Fruit fly (Drosophila melanogaster) whole organism, wandering third instar larva: ENCODE data around the gene Zasp67.

ENCODE experiments used
- Abd-B ChIP-seq: fragments of >200 bp; optimal IDR thresholded peaks from 2 replicates; lab custom pipeline; 2017; ENCODE audit warnings: missing biosample characterization, missing genetic modification characterization
- CG9705 ChIP-seq: fragments of 200-800 bp; sonication (Bioruptor generic); optimal IDR thresholded peaks from 2 replicates; lab custom pipeline; 2018; ENCODE audit warnings: missing biosample characterization, mild to moderate bottlenecking, missing genetic modification characterization
- CrebA ChIP-seq: fragments of 200-800 bp; sonication (Bioruptor generic); optimal IDR thresholded peaks from 2 replicates; lab custom pipeline; 2016; ENCODE audit warnings: missing biosample characterization, mild to moderate bottlenecking, missing genetic modification characterization, borderline replicate concordance
- Dif ChIP-seq: fragments of 200-275, 200-300 bp; sonication (Bioruptor generic); optimal IDR thresholded peaks from 2 replicates; lab custom pipeline; 2018; ENCODE audit warnings: missing biosample characterization, missing genetic modification characterization; ENCODE audit not compliant: partially characterized antibody
- Hr83 ChIP-seq: fragments of 200-300 bp; sonication (Bioruptor generic); optimal IDR thresholded peaks from 2 replicates; lab custom pipeline; 2016; ENCODE audit warnings: missing biosample characterization, mild to moderate bottlenecking, missing genetic modification characterization, moderate library complexity; ENCODE audit not compliant: poor library complexity, severe bottlenecking
- brk ChIP-seq: fragments of 200-800 bp; sonication (Bioruptor generic); optimal IDR thresholded peaks from 2 replicates; lab custom pipeline; 2016; ENCODE audit warnings: missing biosample characterization, mild to moderate bottlenecking, missing genetic modification characterization
- foxo ChIP-seq, 2 experiments: fragments of 200-800 bp; sonication (Bioruptor generic); optimal IDR thresholded peaks; 2 replicates in 1 of 2; 3 replicates in 1 of 2; lab custom pipeline; 2016 to 2017; ENCODE audit warnings: missing biosample characterization in 2 of 2, missing genetic modification characterization in 2 of 2
- fru ChIP-seq: fragments of 200-800 bp; sonication (Bioruptor generic); optimal IDR thresholded peaks from 3 replicates; lab custom pipeline; 2016; ENCODE audit warnings: missing biosample characterization, mild to moderate bottlenecking, missing genetic modification characterization
- h ChIP-seq: fragments of 200-800 bp; sonication (Bioruptor generic); optimal IDR thresholded peaks from 3 replicates; lab custom pipeline; 2016; ENCODE audit warnings: missing biosample characterization, mild to moderate bottlenecking, missing genetic modification characterization
- psq ChIP-seq: fragments of 200-800 bp; sonication (Bioruptor generic); optimal IDR thresholded peaks from 3 replicates; lab custom pipeline; 2017; ENCODE audit warnings: missing biosample characterization, mild to moderate bottlenecking, missing genetic modification characterization, moderate library complexity
- sage ChIP-seq: fragments of 200-800 bp; sonication (Bioruptor generic); optimal IDR thresholded peaks from 2 replicates; lab custom pipeline; 2016; ENCODE audit warnings: missing biosample characterization, mild to moderate bottlenecking, missing genetic modification characterization
- usp ChIP-seq: fragments of >200 bp; optimal IDR thresholded peaks from 2 replicates; lab custom pipeline; 2017; ENCODE audit warnings: missing biosample characterization, missing genetic modification characterization
- woc ChIP-seq: sonication (Bioruptor generic); optimal IDR thresholded peaks from 2 replicates; lab custom pipeline; 2016; ENCODE audit warnings: missing biosample characterization, mild to moderate bottlenecking, missing genetic modification characterization

DNA sequence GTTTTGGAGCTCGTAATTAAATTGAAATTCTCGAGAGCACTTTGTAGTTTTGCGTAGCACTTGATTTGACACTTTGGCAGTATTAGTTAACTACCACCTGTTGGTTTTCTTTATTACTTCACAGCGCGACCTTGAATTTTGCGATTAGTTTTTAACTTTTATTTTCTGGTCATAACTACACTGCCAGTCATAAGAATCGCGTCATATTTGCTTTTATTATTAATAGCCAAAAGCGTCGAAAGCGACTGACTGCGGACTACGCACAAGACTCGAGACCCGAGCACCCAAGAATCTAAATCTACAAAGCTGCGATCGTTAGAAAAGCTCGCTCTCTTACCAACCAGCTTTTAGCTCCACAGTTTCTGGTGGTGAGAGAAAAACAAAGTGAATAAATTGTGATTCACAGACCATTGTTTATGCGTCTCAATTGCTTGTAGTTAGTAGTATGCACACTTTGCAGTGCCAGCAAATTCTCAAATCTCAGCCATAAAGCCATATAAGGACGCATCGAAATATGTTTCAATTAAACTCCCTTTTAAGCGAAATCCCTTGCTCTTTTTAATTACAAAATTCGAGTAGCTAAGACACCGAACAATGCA lies 37.2 kb downstream of the Zasp67 start, which contains the start of gene CG42268:
- TF ChIP-seq psq, result no peak
- TF ChIP-seq h (GFP tag; lab: Kevin White, UChicago), result no peak
- no peak for TF ChIP-seq CG9705 (GFP tag; lab: Kevin White, UChicago)
- no peak for TF ChIP-seq sage (GFP tag; lab: Kevin White, UChicago)
- no peak for TF ChIP-seq fru (GFP tag; lab: Kevin White, UChicago)
- no peak for TF ChIP-seq Abd-B (GFP tag; lab: Kevin White, UChicago)
- no peak for TF ChIP-seq usp
- TF ChIP-seq CrebA (GFP tag; lab: Kevin White, UChicago), result no peak
- TF ChIP-seq woc (GFP tag; lab: Kevin White, UChicago), result no peak
- TF ChIP-seq Hr83, result no peak
- no peak for TF ChIP-seq Dif
- no peak for TF ChIP-seq brk (GFP tag; lab: Kevin White, UChicago)
- TF ChIP-seq foxo (GFP tag; optimal IDR thresholded peaks at IDR 0.05; lab: Kevin White, UChicago), result no peak
